Fruit fly (Drosophila melanogaster): Measurements from ENCODE around the gene CG42586.
"Not testable (repeated sequence)": the region's sequence is repeated elsewhere in the genome, so short reads cannot be mapped to it uniquely, and the experiment has no call there.

Gene CG42586

dm6 chr2L:14741740-14742139, at the start of gene CG42586:
CG42586 (minus strand) TSS chr2L:14741840.
- TF ChIP-seq CG17801 (GFP tag; optimal IDR thresholded peaks at IDR 0.05; ENCODE audit: partially characterized antibody), result not testable (repeated sequence)

dm6 chr2L:14784498-14784897, 42.9 kb upstream of the CG42586 start, which contains the start of gene CG18636:
CG18636 (minus strand) TSS chr2L:14784598.
- no peak for TF ChIP-seq CG17801 (GFP tag; optimal IDR thresholded peaks at IDR 0.05; ENCODE audit: partially characterized antibody)

dm6 chr2L:14774713-14775112, 33.1 kb upstream of the CG42586 start, which contains the start of gene CG4650:
CG4650 (minus strand) TSS chr2L:14774981.
- no peak for TF ChIP-seq CG17801 (GFP tag; optimal IDR thresholded peaks at IDR 0.05; ENCODE audit: partially characterized antibody)

- TF ChIP-seq CG17801 (GFP tag; optimal IDR thresholded peaks at IDR 0.05; ENCODE audit: partially characterized antibody), result no peak
Observed at dm6 chr2L:14765608-14766007, 24.0 kb upstream of the CG42586 start, which contains the start of gene CG4701. CG4701 (plus strand) TSS chr2L:14765908.

- no peak for TF ChIP-seq CG17801 (GFP tag; optimal IDR thresholded peaks at IDR 0.05; ENCODE audit: partially characterized antibody)
Observed at dm6 chr2L:14762465-14762864, 20.8 kb upstream of the CG42586 start, which contains the start of gene CSN1a. CSN1a (plus strand) TSS chr2L:14762765.

dm6 chr2L:14760467-14760866, 18.8 kb upstream of the CG42586 start, which contains the start of gene CG4691:
CG4691 (plus strand) TSS chr2L:14760767.
- TF ChIP-seq CG17801 (GFP tag; optimal IDR thresholded peaks at IDR 0.05; ENCODE audit: partially characterized antibody), result no peak

dm6 chr2L:14746068-14746467, 4.4 kb upstream of the CG42586 start:
- TF ChIP-seq CG17801 (GFP tag; optimal IDR thresholded peaks at IDR 0.05; ENCODE audit: partially characterized antibody), result no peak

- no peak for TF ChIP-seq CG17801 (GFP tag; optimal IDR thresholded peaks at IDR 0.05; ENCODE audit: partially characterized antibody)
Observed at dm6 chr2L:14745068-14745467, 3.4 kb upstream of the CG42586 start, which contains the start of gene CG42587. CG42587 (minus strand) TSS chr2L:14745210.

- TF ChIP-seq CG17801 (GFP tag; optimal IDR thresholded peaks at IDR 0.05; ENCODE audit: partially characterized antibody), result no peak
Observed at dm6 chr2L:14744121-14744520, 2.5 kb upstream of the CG42586 start, which contains the start of gene CG42681. CG42681 (plus strand) TSS chr2L:14744421.

- TF ChIP-seq CG17801 (GFP tag; optimal IDR thresholded peaks at IDR 0.05; ENCODE audit: partially characterized antibody), result no peak
Observed at dm6 chr2L:14743337-14743736, 1.7 kb upstream of the CG42586 start.

dm6 chr2L:14742893-14743292, 1.3 kb upstream of the CG42586 start, which contains the start of gene CG34166:
CG34166 (plus strand) TSS chr2L:14743193.
- TF ChIP-seq CG17801 (GFP tag; optimal IDR thresholded peaks at IDR 0.05; ENCODE audit: partially characterized antibody), result not testable (repeated sequence)

dm6 chr2L:14739614-14740013, 2.0 kb downstream of the CG42586 start, which contains the start of gene CG42585:
CG42585 (plus strand) TSS chr2L:14739914.
- TF ChIP-seq CG17801 (GFP tag; optimal IDR thresholded peaks at IDR 0.05; ENCODE audit: partially characterized antibody), result not testable (repeated sequence)

- not testable (repeated sequence) for TF ChIP-seq CG17801 (GFP tag; optimal IDR thresholded peaks at IDR 0.05; ENCODE audit: partially characterized antibody)
Observed at dm6 chr2L:14737669-14738068, 4.0 kb downstream of the CG42586 start, which contains the start of gene CG31775. CG31775 (minus strand) TSS chr2L:14737769.

- TF ChIP-seq CG17801 (GFP tag; optimal IDR thresholded peaks at IDR 0.05; ENCODE audit: partially characterized antibody), result not testable (repeated sequence)
Observed at dm6 chr2L:14735543-14735942, 6.1 kb downstream of the CG42586 start, which contains the start of gene CG31835. CG31835 (plus strand) TSS chr2L:14735843.

- no peak for TF ChIP-seq CG17801 (GFP tag; optimal IDR thresholded peaks at IDR 0.05; ENCODE audit: partially characterized antibody)
Observed at dm6 chr2L:14730077-14730476, 11.6 kb downstream of the CG42586 start, which contains the start of gene CG42685. CG42685 (minus strand) TSS chr2L:14730177.

- no peak for TF ChIP-seq CG17801 (GFP tag; optimal IDR thresholded peaks at IDR 0.05; ENCODE audit: partially characterized antibody)
Observed at dm6 chr2L:14713467-14713866, 28.2 kb downstream of the CG42586 start, which contains the start of gene CG34165. CG34165 (plus strand) TSS chr2L:14713750.

Measured in ovary, adult (tissue).